Fruit fly (Drosophila melanogaster) whole organism, adult: ENCODE data around the gene drm.

Experiments
- CG14711 ChIP-seq: fragments of 200-800 bp; sonication (Bioruptor generic); optimal IDR thresholded peaks from 2 replicates; lab custom pipeline; 2018; ENCODE audit warnings: missing biosample characterization, mild to moderate bottlenecking, missing genetic modification characterization, moderate library complexity
- Clk ChIP-seq: fragments of 200-800 bp; sonication (Bioruptor generic); optimal IDR thresholded peaks from 2 replicates; lab custom pipeline; 2017; ENCODE audit warnings: missing biosample characterization, missing genetic modification characterization
- bab1 ChIP-seq: fragments of 200-800 bp; sonication (Bioruptor generic); optimal IDR thresholded peaks from 3 replicates; lab custom pipeline; 2019; ENCODE audit warnings: missing biosample characterization, mild to moderate bottlenecking, missing genetic modification characterization, moderate library complexity
- kay ChIP-seq: fragments of 200-800 bp; sonication (Bioruptor generic); peaks from one replicate; lab custom pipeline; 2016; ENCODE audit warnings: missing biosample characterization, missing genetic modification characterization, borderline replicate concordance
- pad ChIP-seq: fragments of 200-800 bp; sonication (Bioruptor generic); optimal IDR thresholded peaks from 3 replicates; lab custom pipeline; 2017; ENCODE audit warnings: missing biosample characterization, missing genetic modification characterization, mild to moderate bottlenecking, moderate library complexity, missing genetic modification reagents
- tj ChIP-seq: fragments of 200-800 bp; sonication (Bioruptor generic); optimal IDR thresholded peaks from 3 replicates; lab custom pipeline; 2017; ENCODE audit warnings: missing biosample characterization, mild to moderate bottlenecking, missing genetic modification characterization, moderate library complexity

dm6 chr2L:3548879-3549278, 9.8 kb downstream of the drm start:
- no peak for TF ChIP-seq bab1 (GFP tag; lab: Kevin White, UChicago)
- no peak for TF ChIP-seq Clk (GFP tag; lab: Kevin White, UChicago)
- TF ChIP-seq pad, result no peak
- TF ChIP-seq tj (GFP tag; lab: Kevin White, UChicago), result no peak
- no peak for TF ChIP-seq kay (GFP tag; lab: Kevin White, UChicago)
- no peak for TF ChIP-seq CG14711 (tag; lab: Kevin White, UChicago)
